Worm (Caenorhabditis elegans): ENCODE results near the gene sur-7.
A peak's percentile ranks its signal among the peaks of the same experiment; 100 is the strongest.

The sur-7 gene

DNA sequence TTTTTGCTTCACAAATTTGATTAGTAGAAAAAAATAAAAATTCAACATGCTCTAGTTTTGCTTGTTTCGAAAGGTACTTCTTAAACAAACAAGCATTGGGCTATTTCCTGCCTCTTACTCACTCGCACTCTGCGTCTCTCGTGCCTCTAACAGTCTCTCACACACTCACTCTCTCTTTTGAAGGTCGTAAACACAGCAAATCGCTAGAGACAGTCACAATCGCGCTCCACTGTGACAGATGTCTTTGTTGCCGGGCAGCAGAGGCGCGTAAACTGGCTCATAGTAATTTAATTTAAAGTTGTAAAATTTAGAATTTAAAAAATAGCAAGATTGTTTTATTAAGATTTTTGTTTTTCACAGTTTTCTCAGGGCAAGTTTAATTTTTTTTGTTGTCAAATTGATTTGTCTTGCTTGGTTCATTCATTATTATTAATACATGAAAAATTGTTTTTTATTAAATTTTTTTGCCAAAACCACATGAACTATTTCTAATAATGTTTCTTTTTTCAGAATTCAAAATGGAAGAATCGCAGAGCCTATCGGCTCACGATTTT is 44.4 kb upstream of the sur-7 start, which contains the start of gene taf-3 (continued):
- TF ChIP-seq sma-9 (GFP tag; optimal IDR thresholded peaks at IDR 0.05), result peak; percentile 57
- TF ChIP-seq sma-9 (tag; optimal IDR thresholded peaks at IDR 0.05), result no peak
- TF ChIP-seq blmp-1 (tag; optimal IDR thresholded peaks at IDR 0.05; ENCODE audit: insufficient read depth), result no peak
- TF ChIP-seq C34F6.9 (tag; optimal IDR thresholded peaks at IDR 0.05), result peak; percentile 72
- no peak for TF ChIP-seq sem-4 (tag; optimal IDR thresholded peaks at IDR 0.05)
- TF ChIP-seq elt-1 (tag; optimal IDR thresholded peaks at IDR 0.05), result no peak
- TF ChIP-seq nhr-129 (tag; optimal IDR thresholded peaks at IDR 0.05), result peak; percentile 83
- no peak for TF ChIP-seq nhr-77 (tag; optimal IDR thresholded peaks at IDR 0.05)
- no peak for TF ChIP-seq unc-62 (GFP tag; optimal IDR thresholded peaks at IDR 0.05)
- no peak for TF ChIP-seq gmeb-1 (tag; optimal IDR thresholded peaks at IDR 0.05)
- TF ChIP-seq mab-5 (tag; optimal IDR thresholded peaks at IDR 0.05), result no peak
- no peak for TF ChIP-seq ztf-1 (GFP tag; conservative IDR thresholded peaks at IDR 0.05)
- no peak for TF ChIP-seq sma-3 (GFP tag; optimal IDR thresholded peaks at IDR 0.05)
- no peak for TF ChIP-seq ztf-4 (tag; optimal IDR thresholded peaks at IDR 0.05)
- peak; percentile 6 for TF ChIP-seq lin-11 (tag; optimal IDR thresholded peaks at IDR 0.05)
- no peak for TF ChIP-seq alr-1 (tag; optimal IDR thresholded peaks at IDR 0.05)
- peak; percentile 68 for TF ChIP-seq unc-55 (GFP tag; optimal IDR thresholded peaks at IDR 0.05)

DNA sequence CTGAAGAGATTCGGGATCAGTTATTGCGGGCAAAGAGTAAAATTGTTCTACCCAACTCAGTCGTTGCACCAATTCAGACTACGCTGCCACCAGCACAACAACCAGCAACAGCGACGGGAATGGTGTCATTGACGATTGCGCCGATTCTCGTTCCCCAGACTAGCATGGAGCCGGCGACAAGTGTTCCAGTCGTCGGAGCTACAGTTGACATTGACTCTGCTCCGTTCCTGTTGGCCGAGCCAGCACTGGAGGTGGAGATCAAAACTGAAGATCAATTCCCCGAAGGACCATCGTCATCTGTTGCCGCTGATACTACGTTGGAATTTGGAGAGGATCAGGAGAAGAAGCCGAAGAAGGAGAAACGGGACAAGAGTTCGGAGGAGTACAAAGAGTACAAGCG is 41.0 kb upstream of the sur-7 start:
- TF ChIP-seq R02D3.7 (tag; optimal IDR thresholded peaks at IDR 0.05) (no peak), ztf-4 (tag; optimal IDR thresholded peaks at IDR 0.05) (no peak), peb-1 (tag; optimal IDR thresholded peaks at IDR 0.05) (no peak), unc-55 (GFP tag; optimal IDR thresholded peaks at IDR 0.05) (no peak), unc-62 (GFP tag; optimal IDR thresholded peaks at IDR 0.05) (no peak), nhr-10 (tag; optimal IDR thresholded peaks at IDR 0.05) (no peak), ztf-1 (GFP tag; conservative IDR thresholded peaks at IDR 0.05) (no peak), lin-13 (GFP tag; optimal IDR thresholded peaks at IDR 0.05) (no peak), unc-39 (tag; optimal IDR thresholded peaks at IDR 0.05) (no peak)

DNA sequence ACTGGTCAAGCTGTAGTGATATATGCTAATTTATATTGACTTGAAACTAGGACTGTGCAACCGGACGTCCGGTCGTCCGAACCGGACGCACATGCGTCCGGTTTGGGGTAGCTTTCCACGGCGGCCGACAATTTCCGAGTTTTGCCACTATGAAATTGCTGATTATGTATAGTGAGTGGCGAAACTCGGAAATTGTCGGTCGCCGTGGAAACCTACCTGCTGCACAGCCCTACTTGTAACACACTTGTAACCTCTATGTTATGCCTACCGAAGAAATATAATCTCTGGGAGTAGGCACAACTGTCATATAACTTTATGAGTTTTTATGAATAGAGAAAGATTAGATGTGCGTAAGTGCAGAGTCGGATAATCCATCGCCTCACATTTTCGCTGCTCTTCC is 39.4 kb upstream of the sur-7 start:
- TF ChIP-seq ztf-4 (tag; optimal IDR thresholded peaks at IDR 0.05) (no peak), nhr-6 (tag; optimal IDR thresholded peaks at IDR 0.05) (no peak), R02D3.7 (tag; optimal IDR thresholded peaks at IDR 0.05) (no peak), C34F6.9 (tag; optimal IDR thresholded peaks at IDR 0.05) (no peak), nhr-25 (tag; optimal IDR thresholded peaks at IDR 0.05) (no peak), nhr-10 (tag; optimal IDR thresholded peaks at IDR 0.05) (no peak), nhr-237 (tag; optimal IDR thresholded peaks at IDR 0.05) (no peak), mbf-1 (tag; optimal IDR thresholded peaks at IDR 0.05) (no peak), ama-1 (optimal IDR thresholded peaks at IDR 0.05) (no peak), gmeb-1 (tag; optimal IDR thresholded peaks at IDR 0.05) (no peak), mab-5 (tag; optimal IDR thresholded peaks at IDR 0.05) (no peak), crh-2 (tag; optimal IDR thresholded peaks at IDR 0.05) (no peak), unc-62 (GFP tag; optimal IDR thresholded peaks at IDR 0.05) (no peak), nhr-11 (tag; optimal IDR thresholded peaks at IDR 0.05) (no peak), snpc-4 (tag; optimal IDR thresholded peaks at IDR 0.05) (no peak), lin-11 (tag; optimal IDR thresholded peaks at IDR 0.05) (no peak)

DNA sequence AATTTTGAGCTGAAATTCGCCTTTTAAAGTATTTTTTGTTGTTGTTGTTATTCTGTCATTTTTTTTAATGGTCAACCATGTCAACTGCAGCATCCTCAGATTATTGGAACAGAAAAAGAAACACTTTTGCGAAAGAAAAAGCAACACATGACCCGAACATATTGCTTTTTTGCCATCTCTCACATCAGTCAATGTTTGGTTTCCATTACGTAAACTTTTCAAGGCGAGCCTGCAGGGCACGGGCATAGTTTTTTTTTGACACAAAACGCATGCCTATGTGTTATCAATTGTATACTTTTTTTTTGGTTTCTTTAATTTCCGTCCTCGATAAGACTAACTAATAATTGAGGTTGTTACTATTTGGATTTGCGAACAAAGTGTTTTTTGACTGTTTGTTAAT is 39.0 kb upstream of the sur-7 start:
- TF ChIP-seq ama-1 (optimal IDR thresholded peaks at IDR 0.05) (no peak), nhr-12 (tag; optimal IDR thresholded peaks at IDR 0.05) (no peak), fos-1 (tag; optimal IDR thresholded peaks at IDR 0.05) (peak; percentile 39)

ce11 chrX:16339207-16339606 is 37.2 kb upstream of the sur-7 start:
- TF ChIP-seq mab-5 (tag; optimal IDR thresholded peaks at IDR 0.05) (no peak), mdl-1 (tag; optimal IDR thresholded peaks at IDR 0.05) (peak in 1 of 2 experiments; percentile 52), snpc-4 (tag; optimal IDR thresholded peaks at IDR 0.05) (no peak), lin-13 (GFP tag; optimal IDR thresholded peaks at IDR 0.05) (no peak), peb-1 (tag; optimal IDR thresholded peaks at IDR 0.05) (no peak), unc-55 (GFP tag; optimal IDR thresholded peaks at IDR 0.05) (peak; percentile 39), fos-1 (tag; optimal IDR thresholded peaks at IDR 0.05) (no peak), crh-2 (tag; optimal IDR thresholded peaks at IDR 0.05) (peak; percentile 25), ztf-1 (GFP tag; conservative IDR thresholded peaks at IDR 0.05) (no peak), zag-1 (tag; optimal IDR thresholded peaks at IDR 0.05) (peak; percentile 20), nhr-129 (tag; optimal IDR thresholded peaks at IDR 0.05) (no peak), elt-1 (tag; optimal IDR thresholded peaks at IDR 0.05) (no peak), C34F6.9 (tag; optimal IDR thresholded peaks at IDR 0.05) (peak; percentile 57), ceh-16 (tag; optimal IDR thresholded peaks at IDR 0.05) (no peak), sma-9 (GFP tag; optimal IDR thresholded peaks at IDR 0.05) (peak; percentile 40), sma-9 (tag; optimal IDR thresholded peaks at IDR 0.05) (no peak), lsy-2 (tag; optimal IDR thresholded peaks at IDR 0.05) (peak in 1 of 2 experiments; percentile 34), mbf-1 (tag; optimal IDR thresholded peaks at IDR 0.05) (no peak)
